Fruit fly (Drosophila melanogaster): ENCODE results near the gene Cad87A.

The Cad87A gene

DNA sequence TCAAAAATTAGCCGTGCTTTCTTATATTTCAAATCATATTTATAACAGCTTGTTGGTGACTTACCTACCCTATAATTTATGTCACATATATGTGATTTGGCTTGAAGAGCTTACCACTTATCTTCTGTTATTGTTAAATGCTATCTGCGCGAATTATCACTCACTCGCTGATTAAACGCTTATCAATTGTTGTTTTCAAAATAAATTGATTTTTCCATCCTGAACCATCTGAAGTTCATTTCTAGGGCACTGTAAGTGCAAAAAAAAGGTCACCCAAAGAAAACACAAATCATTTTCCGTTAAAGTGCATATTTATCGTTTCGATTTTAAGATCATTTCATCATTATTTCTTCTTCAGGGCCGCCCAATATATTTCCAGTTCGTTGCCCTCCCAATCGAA, 29.3 kb upstream of the Cad87A start:
- TF ChIP-seq woc (GFP tag; optimal IDR thresholded peaks at IDR 0.05) (no peak), fru (GFP tag; optimal IDR thresholded peaks at IDR 0.05) (no peak), h (GFP tag; optimal IDR thresholded peaks at IDR 0.05) (no peak), dsf (GFP tag; optimal IDR thresholded peaks at IDR 0.05; ENCODE audit: borderline replicate concordance) (no peak), HLH106 (tag; optimal IDR thresholded peaks at IDR 0.05) (no peak), rgr (GFP tag; optimal IDR thresholded peaks at IDR 0.05) (no peak), sv (GFP tag; optimal IDR thresholded peaks at IDR 0.05) (no peak), Hr83 (GFP tag; optimal IDR thresholded peaks at IDR 0.05; ENCODE audit: poor library complexity, severe bottlenecking) (no peak), Abd-B (GFP tag; optimal IDR thresholded peaks at IDR 0.05) (no peak), CG32264 (GFP tag; optimal IDR thresholded peaks at IDR 0.05) (no peak), Vsx2 (GFP tag; optimal IDR thresholded peaks at IDR 0.05; ENCODE audit: partially characterized antibody) (no peak), dmrt93B (GFP tag; optimal IDR thresholded peaks at IDR 0.05) (no peak), dl (GFP tag; optimal IDR thresholded peaks at IDR 0.05; ENCODE audit: insufficient read depth in 1 of 2, partially characterized antibody in 2 of 2) (no peak), Dfd (GFP tag; optimal IDR thresholded peaks at IDR 0.05) (no peak)

DNA sequence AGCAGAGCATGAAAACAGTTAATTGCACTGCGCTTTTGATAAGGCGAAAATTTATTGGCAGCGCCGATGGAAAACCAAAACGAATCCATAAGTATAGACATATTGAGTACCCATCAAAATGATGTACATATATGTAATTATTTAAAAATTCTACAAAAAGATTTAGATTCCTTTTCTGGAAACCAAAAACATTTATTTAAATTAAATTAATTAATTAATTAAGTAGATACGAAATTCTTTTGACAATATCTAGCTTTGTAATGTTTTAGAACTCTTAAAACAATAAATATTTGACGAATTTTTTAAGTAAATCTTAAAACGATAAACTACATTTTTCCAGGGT, 28.4 kb upstream of the Cad87A start:
- TF ChIP-seq brk (GFP tag; optimal IDR thresholded peaks at IDR 0.05) (no peak), Jra (GFP tag; optimal IDR thresholded peaks at IDR 0.05) (no peak), GATAd (GFP tag; optimal IDR thresholded peaks at IDR 0.05) (no peak), ey (GFP tag; optimal IDR thresholded peaks at IDR 0.05) (no peak), br (GFP tag; optimal IDR thresholded peaks at IDR 0.05) (no peak), CG32264 (GFP tag; optimal IDR thresholded peaks at IDR 0.05) (no peak), CG9705 (GFP tag; optimal IDR thresholded peaks at IDR 0.05) (no peak), Hr78 (GFP tag; optimal IDR thresholded peaks at IDR 0.05) (no peak), fru (GFP tag; optimal IDR thresholded peaks at IDR 0.05) (no peak), CrebA (GFP tag; optimal IDR thresholded peaks at IDR 0.05; ENCODE audit: borderline replicate concordance) (no peak), tai (GFP tag; optimal IDR thresholded peaks at IDR 0.05) (no peak), sage (GFP tag; optimal IDR thresholded peaks at IDR 0.05) (no peak), OdsH (GFP tag; optimal IDR thresholded peaks at IDR 0.05) (no peak), Rel (GFP tag; optimal IDR thresholded peaks at IDR 0.05) (no peak), Rel (tag; optimal IDR thresholded peaks at IDR 0.05) (no peak), Hr83 (GFP tag; optimal IDR thresholded peaks at IDR 0.05; ENCODE audit: poor library complexity, severe bottlenecking) (no peak)

DNA sequence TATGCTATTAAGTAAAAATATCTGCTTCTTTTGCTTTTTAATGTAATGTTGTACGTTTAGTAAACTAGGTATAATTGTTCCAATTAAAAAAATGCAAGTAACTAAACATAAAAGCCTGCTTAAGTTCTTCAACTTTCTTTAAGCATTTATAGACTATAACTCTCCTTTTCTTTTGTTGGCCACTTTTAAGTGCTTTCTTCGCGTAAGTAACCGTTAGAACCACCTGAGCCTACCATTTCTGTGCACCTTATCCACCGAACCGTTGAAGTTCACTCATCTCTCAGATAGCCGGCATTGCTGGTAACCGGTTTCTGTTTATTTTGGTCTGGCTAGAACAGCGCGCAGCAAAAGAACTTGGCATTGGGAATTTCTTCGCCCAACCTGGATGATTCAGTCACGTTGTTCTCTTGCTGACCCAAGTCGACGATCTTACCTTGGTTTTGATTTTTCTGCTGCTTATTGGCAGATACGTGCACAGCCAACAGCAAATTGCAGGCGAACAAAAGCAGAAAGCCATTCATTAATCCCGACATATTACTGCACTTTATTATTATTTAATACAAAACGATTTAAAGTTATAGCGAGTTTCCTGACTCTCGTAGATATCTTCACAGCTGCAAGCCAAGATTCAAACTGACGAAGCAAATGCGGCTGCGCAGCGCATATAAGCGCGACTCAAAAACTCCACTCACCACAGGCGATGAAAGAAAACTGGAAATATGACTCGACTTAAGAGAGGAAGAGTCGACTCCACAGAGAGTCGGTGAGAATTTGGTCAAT, 27.8 kb upstream of the Cad87A start, which contains the start of gene CG10005:
Gene CG10005, minus strand, starts transcription at position 642 of the 780 bp plus-strand sequence.
- TF ChIP-seq Sp1 (GFP tag; optimal IDR thresholded peaks at IDR 0.05): peak; percentile 11
- TF ChIP-seq Dif (GFP tag; optimal IDR thresholded peaks at IDR 0.05; ENCODE audit: partially characterized antibody): peak; percentile 71
- TF ChIP-seq Hr78 (GFP tag; optimal IDR thresholded peaks at IDR 0.05): no peak
- TF ChIP-seq CG32264 (GFP tag; optimal IDR thresholded peaks at IDR 0.05): no peak
- TF ChIP-seq br (GFP tag; optimal IDR thresholded peaks at IDR 0.05): peak; percentile 0
- TF ChIP-seq dl (GFP tag; optimal IDR thresholded peaks at IDR 0.05; ENCODE audit: insufficient read depth in 1 of 2, partially characterized antibody in 2 of 2): peak; percentile 19 to 45
- peak; percentile 44 for TF ChIP-seq fru (GFP tag; optimal IDR thresholded peaks at IDR 0.05)
- TF ChIP-seq Rel (GFP tag; optimal IDR thresholded peaks at IDR 0.05): no peak
- TF ChIP-seq Rel (tag; optimal IDR thresholded peaks at IDR 0.05): peak; percentile 3

DNA sequence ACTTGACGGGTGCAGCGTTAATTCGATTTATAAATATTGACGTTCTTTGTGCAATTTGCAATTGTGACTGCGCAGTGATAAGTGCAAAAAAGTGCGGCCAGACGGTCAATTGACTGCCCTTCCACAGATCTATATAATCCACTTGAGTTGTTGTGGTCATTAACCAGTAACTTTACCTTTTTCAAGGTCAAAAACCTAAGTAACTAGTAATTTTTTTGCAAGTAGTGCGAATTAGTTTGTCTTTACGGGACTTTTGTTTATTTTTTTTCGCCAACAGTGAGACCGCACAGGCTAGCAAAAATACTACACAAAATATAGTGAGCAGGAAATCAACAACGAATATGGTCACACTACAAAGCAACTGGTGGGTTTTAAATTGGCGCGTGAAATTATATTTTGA, 25.7 kb upstream of the Cad87A start, which contains the start of gene Tango9:
Gene Tango9, minus strand, starts transcription at position 280 of the 400 bp plus-strand sequence.
- TF ChIP-seq Jra (GFP tag; optimal IDR thresholded peaks at IDR 0.05) (no peak), Rel (GFP tag; optimal IDR thresholded peaks at IDR 0.05) (no peak), Rel (tag; optimal IDR thresholded peaks at IDR 0.05) (peak; percentile 99), Dif (GFP tag; optimal IDR thresholded peaks at IDR 0.05; ENCODE audit: partially characterized antibody) (no peak), HLH106 (tag; optimal IDR thresholded peaks at IDR 0.05) (peak; percentile 47), tai (GFP tag; optimal IDR thresholded peaks at IDR 0.05) (no peak), jim (GFP tag; optimal IDR thresholded peaks at IDR 0.05) (no peak), dmrt93B (GFP tag; optimal IDR thresholded peaks at IDR 0.05) (no peak), brk (GFP tag; optimal IDR thresholded peaks at IDR 0.05) (no peak), CrebA (GFP tag; optimal IDR thresholded peaks at IDR 0.05; ENCODE audit: borderline replicate concordance) (no peak), sv (GFP tag; optimal IDR thresholded peaks at IDR 0.05) (no peak), Hr83 (GFP tag; optimal IDR thresholded peaks at IDR 0.05; ENCODE audit: poor library complexity, severe bottlenecking) (peak; percentile 36), dl (GFP tag; optimal IDR thresholded peaks at IDR 0.05; ENCODE audit: insufficient read depth in 1 of 2, partially characterized antibody in 2 of 2) (no peak), sage (GFP tag; optimal IDR thresholded peaks at IDR 0.05) (no peak), woc (GFP tag; optimal IDR thresholded peaks at IDR 0.05) (no peak), dsf (GFP tag; optimal IDR thresholded peaks at IDR 0.05; ENCODE audit: borderline replicate concordance) (peak; percentile 13), psq (GFP tag; optimal IDR thresholded peaks at IDR 0.05) (no peak), ey (GFP tag; optimal IDR thresholded peaks at IDR 0.05) (peak; percentile 21), foxo (GFP tag; optimal IDR thresholded peaks at IDR 0.05) (peak in 1 of 2 experiments; percentile 53), fru (GFP tag; optimal IDR thresholded peaks at IDR 0.05) (peak; percentile 58), OdsH (GFP tag; optimal IDR thresholded peaks at IDR 0.05) (no peak), CG9705 (GFP tag; optimal IDR thresholded peaks at IDR 0.05) (peak; percentile 32), CG32264 (GFP tag; optimal IDR thresholded peaks at IDR 0.05) (no peak), GATAd (GFP tag; optimal IDR thresholded peaks at IDR 0.05) (no peak), h (GFP tag; optimal IDR thresholded peaks at IDR 0.05) (peak; percentile 51), Mio (GFP tag; optimal IDR thresholded peaks at IDR 0.05) (no peak), br (GFP tag; optimal IDR thresholded peaks at IDR 0.05) (peak; percentile 33), rgr (GFP tag; optimal IDR thresholded peaks at IDR 0.05) (peak; percentile 51), Myc (optimal IDR thresholded peaks at IDR 0.05) (peak; percentile 48), Hnf4 (GFP tag; optimal IDR thresholded peaks at IDR 0.05) (no peak), Sp1 (GFP tag; optimal IDR thresholded peaks at IDR 0.05) (peak; percentile 42), lola (GFP tag; optimal IDR thresholded peaks at IDR 0.05) (no peak), usp (GFP tag; optimal IDR thresholded peaks at IDR 0.05) (no peak), pan (optimal IDR thresholded peaks at IDR 0.05) (no peak)

Measured in whole organism, wandering third instar larva.